Worm (Caenorhabditis elegans): Measurements from ENCODE around the gene Y32H12A.6.

- no peak for TF ChIP-seq hlh-15 (tag; optimal IDR thresholded peaks at IDR 0.05)
- TF ChIP-seq elt-2 (tag; optimal IDR thresholded peaks at IDR 0.05) = no peak
- TF ChIP-seq K09A11.1 (tag; optimal IDR thresholded peaks at IDR 0.05; ENCODE audit: insufficient read depth) = no peak
- no peak for TF ChIP-seq ceh-14 (tag; optimal IDR thresholded peaks at IDR 0.05)
Observed at ce11 chrIII:5372884-5373283, 9.1 kb downstream of the Y32H12A.6 start.

Data from whole organism, late embryonic.